Fruit fly (Drosophila melanogaster): ENCODE results near the gene CG12268.

Gene CG12268

dm6 chr3R:23969449-23969848 lies 21.2 kb upstream of the CG12268 start (continued):
- TF ChIP-seq trh (GFP tag; optimal IDR thresholded peaks at IDR 0.05) (no peak), CG10543 (GFP tag; optimal IDR thresholded peaks at IDR 0.05) (peak; percentile 79), CG17186 (GFP tag; optimal IDR thresholded peaks at IDR 0.05) (no peak), so (GFP tag; IDR thresholded peaks at IDR 0.05) (no peak), Poxn (GFP tag; IDR thresholded peaks at IDR 0.05) (no peak), Dip2 (GFP tag; IDR thresholded peaks at IDR 0.05) (no peak), row (GFP tag; IDR thresholded peaks at IDR 0.05) (peak; percentile 76), Hr78 (GFP tag; optimal IDR thresholded peaks at IDR 0.05) (peak in 1 of 2 experiments; percentile 35), klu (GFP tag; IDR thresholded peaks at IDR 0.05) (peak; percentile 49; the same call in 1 of the 2 replicates), Mad (GFP tag; optimal IDR thresholded peaks at IDR 0.05) (no peak), z (GFP tag; IDR thresholded peaks at IDR 0.05) (no peak), ttk (GFP tag; IDR thresholded peaks at IDR 0.05) (0 out of 2 replicates have a peak, but pooled peaks have one; percentile 8), Dip3 (GFP tag; optimal IDR thresholded peaks at IDR 0.05) (no peak), HLH4C (GFP tag; IDR thresholded peaks at IDR 0.05; ENCODE audit: partially characterized antibody) (no peak), Dbx (GFP tag; IDR thresholded peaks at IDR 0.05) (peak; percentile 35; the same call in 2 of the 3 replicates), CG9215 (GFP tag; IDR thresholded peaks at IDR 0.05) (0 out of 2 replicates have a peak, but pooled peaks have one; percentile 27), CG32772 (GFP tag; IDR thresholded peaks at IDR 0.05) (0 out of 2 replicates have a peak, but pooled peaks have one; percentile 16), ab (GFP tag; optimal IDR thresholded peaks at IDR 0.05) (no peak), psq (GFP tag; optimal IDR thresholded peaks at IDR 0.05) (no peak), CG6272 (GFP tag; IDR thresholded peaks at IDR 0.05) (no peak), CG10321 (GFP tag; IDR thresholded peaks at IDR 0.05) (no peak), ind (GFP tag; optimal IDR thresholded peaks at IDR 0.05) (peak; percentile 26), HLH54F (GFP tag; optimal IDR thresholded peaks at IDR 0.05) (no peak), sob (GFP tag; IDR thresholded peaks at IDR 0.05) (0 out of 2 replicates have a peak, but pooled peaks have one; percentile 32), maf-S (GFP tag; optimal IDR thresholded peaks at IDR 0.05) (no peak), D19B (GFP tag; optimal IDR thresholded peaks at IDR 0.05) (no peak), CG10147 (GFP tag; optimal IDR thresholded peaks at IDR 0.05) (peak; percentile 32), Hmx (GFP tag; optimal IDR thresholded peaks at IDR 0.05) (no peak), CG1603 (tag; optimal IDR thresholded peaks at IDR 0.05) (no peak), CG1792 (GFP tag; optimal IDR thresholded peaks at IDR 0.05) (no peak), CG31388 (GFP tag; optimal IDR thresholded peaks at IDR 0.05) (no peak), ash1 (GFP tag; optimal IDR thresholded peaks at IDR 0.05) (no peak), HmgZ (tag; optimal IDR thresholded peaks at IDR 0.05) (no peak), CG9797 (GFP tag; optimal IDR thresholded peaks at IDR 0.05) (no peak), MTF-1 (GFP tag; optimal IDR thresholded peaks at IDR 0.05; ENCODE audit: borderline replicate concordance) (no peak), MESR4 (GFP tag; optimal IDR thresholded peaks at IDR 0.05) (no peak), Nf-YB (GFP tag; optimal IDR thresholded peaks at IDR 0.05) (no peak), Stat92E (GFP tag; optimal IDR thresholded peaks at IDR 0.05) (no peak), slp2 (GFP tag; optimal IDR thresholded peaks at IDR 0.05) (no peak), Atf3 (GFP tag; optimal IDR thresholded peaks at IDR 0.05) (no peak), CG3281 (GFP tag; optimal IDR thresholded peaks at IDR 0.05) (peak; percentile 13), gt (GFP tag; IDR thresholded peaks at IDR 0.05) (no peak), HHEX (GFP tag; optimal IDR thresholded peaks at IDR 0.05) (peak; percentile 63), CG12155 (GFP tag; optimal IDR thresholded peaks at IDR 0.05) (no peak), CG4424 (GFP tag; optimal IDR thresholded peaks at IDR 0.05) (peak; percentile 28), CG10959 (GFP tag; IDR thresholded peaks at IDR 0.05) (no peak), Hmr (GFP tag; optimal IDR thresholded peaks at IDR 0.05) (peak; percentile 62), CG17612 (GFP tag; IDR thresholded peaks at IDR 0.05) (no peak), pb (GFP tag; optimal IDR thresholded peaks at IDR 0.05) (no peak), p53 (GFP tag; optimal IDR thresholded peaks at IDR 0.05) (no peak), abd-A (tag; optimal IDR thresholded peaks at IDR 0.05) (peak; percentile 20), CG12769 (tag; optimal IDR thresholded peaks at IDR 0.05) (no peak)

Data from whole organism, embryonic.